Fruit fly (Drosophila melanogaster): ENCODE measurements around the gene X11L.
A peak's percentile ranks its signal among the peaks of the same experiment; 100 is the strongest.

dm6 chrX:17579782-17580451 lies 19.5 kb upstream of the X11L start, which contains the start of gene CG12991:
- no peak for TF ChIP-seq brk (GFP tag; optimal IDR thresholded peaks at IDR 0.05)
- TF ChIP-seq OdsH (GFP tag; optimal IDR thresholded peaks at IDR 0.05): peak; percentile 57
- no peak for TF ChIP-seq usp (GFP tag; optimal IDR thresholded peaks at IDR 0.05)
- TF ChIP-seq pan (optimal IDR thresholded peaks at IDR 0.05): no peak
- no peak for TF ChIP-seq Dif (GFP tag; optimal IDR thresholded peaks at IDR 0.05; ENCODE audit: partially characterized antibody)
- no peak for TF ChIP-seq dmrt93B (GFP tag; optimal IDR thresholded peaks at IDR 0.05)
- TF ChIP-seq Dfd (GFP tag; optimal IDR thresholded peaks at IDR 0.05): no peak
- TF ChIP-seq Mio (GFP tag; optimal IDR thresholded peaks at IDR 0.05): no peak
- no peak for TF ChIP-seq Hr78 (GFP tag; optimal IDR thresholded peaks at IDR 0.05)
- TF ChIP-seq Vsx2 (GFP tag; optimal IDR thresholded peaks at IDR 0.05; ENCODE audit: partially characterized antibody): no peak
- TF ChIP-seq HLH106 (tag; optimal IDR thresholded peaks at IDR 0.05): peak; percentile 9
- no peak for TF ChIP-seq lola (GFP tag; optimal IDR thresholded peaks at IDR 0.05)
